Worm (Caenorhabditis elegans) whole organism, young adult: ENCODE data around the gene acr-12.

Experiments used
- D2030.7 ChIP-seq: fragments of 200-800 bp; sonication (Bioruptor generic); IDR thresholded peaks from 2 replicates; pipeline ENCODE4 v1.3.6; 2022; ENCODE audit warnings: missing genetic modification reagents, missing genetic modification characterization, missing compliant biosample characterization
- F10E7.11 ChIP-seq: sonication (generic microtip); optimal IDR thresholded peaks from 2 replicates; lab custom pipeline; 2017; ENCODE audit warnings: mild to moderate bottlenecking, missing genetic modification characterization, moderate library complexity, missing compliant biosample characterization
- F22D6.2 ChIP-seq: sonication (generic microtip); optimal IDR thresholded peaks from 2 replicates; lab custom pipeline; 2016; ENCODE audit warnings: mild to moderate bottlenecking, missing genetic modification characterization, missing compliant biosample characterization
- F37B4.10 ChIP-seq: fragments of 200-800 bp; sonication (Bioruptor generic); IDR thresholded peaks from 2 replicates; pipeline ENCODE4 v1.3.6; 2022; ENCODE audit warnings: missing genetic modification characterization, missing compliant biosample characterization
- F52B5.7 ChIP-seq: sonication (generic microtip); optimal IDR thresholded peaks from 2 replicates; lab custom pipeline; 2016; ENCODE audit warnings: mild to moderate bottlenecking, missing genetic modification characterization, missing compliant biosample characterization
- F57A8.1 ChIP-seq: fragments of 200-800 bp; sonication (Bioruptor generic); optimal IDR thresholded peaks from 2 replicates; lab custom pipeline; 2018; ENCODE audit warnings: mild to moderate bottlenecking, missing genetic modification characterization, moderate library complexity, missing compliant biosample characterization
- F57C9.4 ChIP-seq: sonication (generic microtip); optimal IDR thresholded peaks from 2 replicates; lab custom pipeline; 2017; ENCODE audit warnings: mild to moderate bottlenecking, missing genetic modification characterization, missing compliant biosample characterization
- T07F8.4 ChIP-seq: sonication (generic microtip); optimal IDR thresholded peaks from 2 replicates; lab custom pipeline; 2016; ENCODE audit warnings: mild to moderate bottlenecking, missing genetic modification characterization, moderate library complexity, missing compliant biosample characterization
- Y53F4B.3 ChIP-seq: fragments of 200-800 bp; sonication (Bioruptor generic); IDR thresholded peaks from 2 replicates; pipeline ENCODE4 v1.3.6; 2022; ENCODE audit warnings: missing genetic modification reagents, missing genetic modification characterization, missing compliant biosample characterization
- Y53G8AR.9 ChIP-seq: fragments of 200-800 bp; sonication (Bioruptor generic); conservative IDR thresholded peaks from 2 replicates; pipeline ENCODE4 v1.3.6; 2022; ENCODE audit warnings: missing genetic modification reagents, missing genetic modification characterization, missing compliant biosample characterization
- Y56A3A.18 ChIP-seq: fragments of 200-800 bp; sonication (Bioruptor generic); IDR thresholded peaks from 2 replicates; pipeline ENCODE4 v1.3.6; 2022; ENCODE audit warnings: missing genetic modification reagents, missing genetic modification characterization, missing compliant biosample characterization
- Y67H2A.10 ChIP-seq: fragments of 200-800 bp; sonication (Bioruptor generic); conservative IDR thresholded peaks from 2 replicates; pipeline ENCODE4 v1.3.6; 2022; ENCODE audit warnings: missing genetic modification reagents, missing genetic modification characterization, missing compliant biosample characterization
- ZK185.1 ChIP-seq: sonication (generic microtip); optimal IDR thresholded peaks from 2 replicates; lab custom pipeline; 2016; ENCODE audit warnings: mild to moderate bottlenecking, missing genetic modification characterization, missing compliant biosample characterization; ENCODE audit not compliant: poor library complexity, severe bottlenecking
- ama-1 ChIP-seq, 3 experiments: fragments of 150-350 bp in 1 of 3; sonication (generic microtip) in 2 of 3; optimal IDR thresholded peaks; 2 replicates each; lab custom pipeline; 2014 to 2018; ENCODE audit warnings: missing biosample characterization in 2 of 3, missing genetic modification characterization in 2 of 3, missing genetic modification reagents in 2 of 3
- aptf-3 ChIP-seq: fragments of 200-800 bp; sonication (Bioruptor generic); IDR thresholded peaks from 2 replicates; pipeline ENCODE4 v1.3.6; 2022; ENCODE audit warnings: missing genetic modification characterization, missing compliant biosample characterization
- athp-1 ChIP-seq: sonication (generic microtip); optimal IDR thresholded peaks from 2 replicates; lab custom pipeline; 2017; ENCODE audit warnings: mild to moderate bottlenecking, missing genetic modification characterization, missing compliant biosample characterization
- cebp-2 ChIP-seq: fragments of 200-800 bp; sonication (Bioruptor generic); IDR thresholded peaks from 2 replicates; pipeline ENCODE4 v1.3.6; 2022; ENCODE audit warnings: missing genetic modification characterization, missing compliant biosample characterization
- ceh-100 ChIP-seq: fragments of 200-800 bp; sonication (Bioruptor generic); IDR thresholded peaks from 2 replicates; pipeline ENCODE4 v1.3.6; 2022; ENCODE audit warnings: missing genetic modification reagents, missing genetic modification characterization, missing compliant biosample characterization
- ceh-40 ChIP-seq: fragments of 200-800 bp; sonication (Bioruptor generic); IDR thresholded peaks from 2 replicates; pipeline ENCODE4 v1.3.6; 2022; ENCODE audit warnings: missing genetic modification characterization, missing compliant biosample characterization
- die-1 ChIP-seq: sonication (generic microtip); optimal IDR thresholded peaks from 2 replicates; lab custom pipeline; 2016; ENCODE audit warnings: missing genotype, mild to moderate bottlenecking, missing genetic modification characterization, missing compliant biosample characterization
- dox-1 ChIP-seq: fragments of 200-800 bp; sonication (Bioruptor generic); IDR thresholded peaks from 2 replicates; pipeline ENCODE4 v1.3.6; 2022; ENCODE audit warnings: missing genetic modification reagents, missing genetic modification characterization, missing compliant biosample characterization
- dpl-1 ChIP-seq: fragments of 150-350 bp; optimal IDR thresholded peaks from 2 replicates; lab custom pipeline; 2014; ENCODE audit warnings: missing biosample characterization, missing genetic modification reagents, missing genetic modification characterization
- ekl-4 ChIP-seq: fragments of 200-800 bp; sonication (Bioruptor generic); IDR thresholded peaks from 2 replicates; pipeline ENCODE4 v1.3.6; 2022; ENCODE audit warnings: missing genetic modification reagents, missing genetic modification characterization, missing compliant biosample characterization
- ets-4 ChIP-seq: fragments of 200-800 bp; sonication (Bioruptor generic); optimal IDR thresholded peaks from 2 replicates; lab custom pipeline; 2018; ENCODE audit warnings: mild to moderate bottlenecking, missing genetic modification characterization, missing compliant biosample characterization
- gei-17 ChIP-seq: fragments of 200-800 bp; sonication (Bioruptor generic); optimal IDR thresholded peaks from 2 replicates; lab custom pipeline; 2018; ENCODE audit warnings: mild to moderate bottlenecking, missing genetic modification characterization, missing compliant biosample characterization
- him-1 ChIP-seq: sonication (generic microtip); optimal IDR thresholded peaks from 2 replicates; lab custom pipeline; 2016; ENCODE audit warnings: missing genotype, missing genetic modification reagents, missing genetic modification characterization, missing compliant biosample characterization
- hlh-12 ChIP-seq: sonication (generic microtip); optimal IDR thresholded peaks from 2 replicates; lab custom pipeline; 2016; ENCODE audit warnings: missing genetic modification characterization, missing compliant biosample characterization
- hmg-1.2 ChIP-seq: fragments of 200-800 bp; sonication (Bioruptor generic); IDR thresholded peaks from 2 replicates; pipeline ENCODE4 v1.3.6; 2022; ENCODE audit warnings: missing genetic modification reagents, missing genetic modification characterization, missing compliant biosample characterization
- lag-1 ChIP-seq: fragments of 200-800 bp; sonication (Bioruptor generic); IDR thresholded peaks from 2 replicates; pipeline ENCODE4 v1.3.6; 2022; ENCODE audit warnings: missing genetic modification reagents, missing genetic modification characterization, missing compliant biosample characterization
- let-526 ChIP-seq: fragments of 200-800 bp; sonication (Bioruptor generic); IDR thresholded peaks from 2 replicates; pipeline ENCODE4 v1.3.6; 2022; ENCODE audit warnings: missing genetic modification reagents, missing genetic modification characterization, missing compliant biosample characterization
- lin-40 ChIP-seq: sonication (generic microtip); optimal IDR thresholded peaks from 2 replicates; lab custom pipeline; 2016; ENCODE audit warnings: missing genetic modification characterization, mild to moderate bottlenecking, missing compliant biosample characterization, missing genotype, missing genetic modification reagents
- lsy-27 ChIP-seq: sonication (generic microtip); optimal IDR thresholded peaks from 2 replicates; lab custom pipeline; 2017; ENCODE audit warnings: missing genetic modification characterization, mild to moderate bottlenecking, missing compliant biosample characterization, antibody characterized with exemption, missing genotype, borderline replicate concordance; ENCODE audit not compliant: insufficient read depth
- mcd-1 ChIP-seq: fragments of 200-800 bp; sonication (Bioruptor generic); IDR thresholded peaks from 2 replicates; pipeline ENCODE4 v1.3.6; 2022; ENCODE audit warnings: missing genetic modification reagents, missing genetic modification characterization, missing compliant biosample characterization
- nhr-80 ChIP-seq: sonication (generic microtip); optimal IDR thresholded peaks from 2 replicates; lab custom pipeline; 2016; ENCODE audit warnings: missing genetic modification characterization, missing compliant biosample characterization
- nhr-90 ChIP-seq: sonication (generic microtip); optimal IDR thresholded peaks from 2 replicates; lab custom pipeline; 2016; ENCODE audit warnings: missing genotype, mild to moderate bottlenecking, missing genetic modification characterization, missing compliant biosample characterization
- pbrm-1 ChIP-seq: fragments of 200-800 bp; sonication (Bioruptor generic); IDR thresholded peaks from 2 replicates; pipeline ENCODE4 v1.3.6; 2022; ENCODE audit warnings: missing genetic modification reagents, missing genetic modification characterization, missing compliant biosample characterization
- pha-4 ChIP-seq: fragments of 150-350 bp; sonication (generic microtip); optimal IDR thresholded peaks from 2 replicates; lab custom pipeline; 2014; ENCODE audit warnings: missing biosample characterization, missing genetic modification reagents, missing genetic modification characterization
- rec-8 ChIP-seq, 2 experiments: sonication (generic microtip); optimal IDR thresholded peaks; 2 replicates each; lab custom pipeline; 2016; ENCODE audit warnings: mild to moderate bottlenecking in 2 of 2, missing genetic modification characterization in 2 of 2, missing genetic modification reagents in 2 of 2, missing genotype in 2 of 2, missing biosample characterization in 1 of 2, missing compliant biosample characterization in 1 of 2, moderate library complexity in 1 of 2
- snpc-1.1 ChIP-seq: sonication (generic microtip); optimal IDR thresholded peaks from 2 replicates; lab custom pipeline; 2017; ENCODE audit warnings: missing genetic modification characterization, mild to moderate bottlenecking, missing compliant biosample characterization, antibody characterized with exemption, moderate library complexity, missing genotype, missing genetic modification reagents; ENCODE audit not compliant: insufficient read depth
- snpc-1.3 ChIP-seq: sonication (generic microtip); optimal IDR thresholded peaks from 2 replicates; lab custom pipeline; 2017; ENCODE audit warnings: missing genetic modification characterization, mild to moderate bottlenecking, missing compliant biosample characterization, antibody characterized with exemption, moderate library complexity, missing genotype, missing genetic modification reagents; ENCODE audit not compliant: insufficient read depth
- snpc-3.4 ChIP-seq: sonication (generic microtip); optimal IDR thresholded peaks from 2 replicates; lab custom pipeline; 2017; ENCODE audit warnings: missing genetic modification characterization, mild to moderate bottlenecking, missing compliant biosample characterization, antibody characterized with exemption, moderate library complexity, missing genotype, missing genetic modification reagents
- unc-62 ChIP-seq: fragments of 150-350 bp; optimal IDR thresholded peaks from 2 replicates; lab custom pipeline; 2014; ENCODE audit warnings: missing biosample characterization, missing genetic modification reagents, missing genetic modification characterization
- zim-3 ChIP-seq: sonication (generic microtip); optimal IDR thresholded peaks from 2 replicates; lab custom pipeline; 2017; ENCODE audit warnings: mild to moderate bottlenecking, missing genetic modification characterization, moderate library complexity, missing compliant biosample characterization
- ztf-22 ChIP-seq: fragments of 200-800 bp; sonication (Bioruptor generic); optimal IDR thresholded peaks from 2 replicates; lab custom pipeline; 2018; ENCODE audit warnings: mild to moderate bottlenecking, missing genetic modification characterization, moderate library complexity, missing compliant biosample characterization
- ztf-26 ChIP-seq: sonication (generic microtip); optimal IDR thresholded peaks from 2 replicates; lab custom pipeline; 2017; ENCODE audit warnings: missing genetic modification characterization, missing compliant biosample characterization
- ztf-28 ChIP-seq: fragments of 200-800 bp; sonication (Bioruptor generic); IDR thresholded peaks from 2 replicates; pipeline ENCODE4 v1.3.6; 2022; ENCODE audit warnings: missing genetic modification reagents, missing genetic modification characterization, missing compliant biosample characterization
- ztf-3 ChIP-seq: fragments of 200-800 bp; sonication (Bioruptor generic); optimal IDR thresholded peaks from 2 replicates; lab custom pipeline; 2018; ENCODE audit warnings: mild to moderate bottlenecking, missing genetic modification characterization, missing compliant biosample characterization

The acr-12 gene

ce11 chrX:13511796-13512195 is 20.9 kb upstream of the acr-12 start (continued):
- TF ChIP-seq Y67H2A.10 (GFP tag; lab: Robert Waterston, UW): no peak; the same call in 1 of the 2 replicates
- no peak for TF ChIP-seq ets-4 (GFP tag; lab: Kevin White, UChicago)
- TF ChIP-seq T07F8.4 (tag; lab: Kevin White, UChicago): peak; percentile 40
- no peak for TF ChIP-seq lag-1 (GFP tag; lab: Robert Waterston, UW)
- peak; percentile 51 to 70 for TF ChIP-seq rec-8 (tag; optimal IDR thresholded peaks at IDR 0.05; lab: Kevin White, UChicago)
- TF ChIP-seq D2030.7: peak; percentile 77
- no peak for TF ChIP-seq ztf-22 (GFP tag; lab: Kevin White, UChicago)
- no peak for TF ChIP-seq ama-1 (optimal IDR thresholded peaks at IDR 0.05; lab: Kevin White, UChicago)
- TF ChIP-seq ama-1 (GFP tag; optimal IDR thresholded peaks at IDR 0.05; lab: Kevin White, UChicago): peak; percentile 53 to 59
- peak; percentile 92 for TF ChIP-seq nhr-90 (tag; lab: Kevin White, UChicago)
- TF ChIP-seq mcd-1 (GFP tag; lab: Robert Waterston, UW): peak; percentile 59
- TF ChIP-seq gei-17 (GFP tag; lab: Kevin White, UChicago): peak; percentile 59
- peak; percentile 88 for TF ChIP-seq ZK185.1 (tag; lab: Kevin White, UChicago)
- no peak for TF ChIP-seq ekl-4 (GFP tag; lab: Robert Waterston, UW)
- no peak for TF ChIP-seq lsy-27
- TF ChIP-seq snpc-1.1 (tag; lab: Kevin White, UChicago): peak; percentile 19
- peak; percentile 25 for TF ChIP-seq nhr-80 (tag; lab: Kevin White, UChicago)
- TF ChIP-seq cebp-2: peak; percentile 93
- 0 out of 2 replicates have a peak, but pooled peaks have one; percentile 26 for TF ChIP-seq ceh-100
- peak; percentile 89 for TF ChIP-seq die-1
- no peak for TF ChIP-seq dpl-1
- TF ChIP-seq ztf-26 (tag; lab: Kevin White, UChicago): peak; percentile 62
- TF ChIP-seq Y56A3A.18 (GFP tag; lab: Robert Waterston, UW): peak; percentile 95
- peak; percentile 35 for TF ChIP-seq F10E7.11 (tag; lab: Kevin White, UChicago)
- 0 out of 2 replicates have a peak, but pooled peaks have one; percentile 42 for TF ChIP-seq aptf-3 (GFP tag; lab: Robert Waterston, UW)
- peak; percentile 88 for TF ChIP-seq pbrm-1 (GFP tag; lab: Robert Waterston, UW)
- peak; percentile 2 for TF ChIP-seq F57A8.1
- peak; percentile 92 for TF ChIP-seq him-1
- peak; percentile 86 for TF ChIP-seq dox-1 (GFP tag; lab: Robert Waterston, UW)
- TF ChIP-seq ceh-40: peak; percentile 65; the same call in 1 of the 2 replicates
- peak; percentile 73 for TF ChIP-seq snpc-3.4
- TF ChIP-seq F37B4.10: no peak
- peak; percentile 62 for TF ChIP-seq Y53G8AR.9 (GFP tag; lab: Robert Waterston, UW)
- no peak for TF ChIP-seq let-526 (GFP tag; lab: Robert Waterston, UW)
- peak; percentile 80 for TF ChIP-seq lin-40 (tag; lab: Kevin White, UChicago)
- TF ChIP-seq F52B5.7 (tag; lab: Kevin White, UChicago): peak; percentile 9
- TF ChIP-seq hmg-1.2 (GFP tag; lab: Robert Waterston, UW): peak; percentile 71
- peak; percentile 62 for TF ChIP-seq snpc-1.3
- peak; percentile 54 for TF ChIP-seq hlh-12
- TF ChIP-seq unc-62 (GFP tag; lab: Kevin White, UChicago): no peak
- peak; percentile 65; the same call in 1 of the 2 replicates for TF ChIP-seq Y53F4B.3
- TF ChIP-seq F22D6.2: peak; percentile 4
- TF ChIP-seq F57C9.4 (tag; lab: Kevin White, UChicago): no peak
- no peak for TF ChIP-seq ztf-3 (GFP tag; lab: Kevin White, UChicago)
- TF ChIP-seq ztf-28 (GFP tag; lab: Robert Waterston, UW): 0 out of 2 replicates have a peak, but pooled peaks have one; percentile 48
- peak; percentile 53 for TF ChIP-seq athp-1 (tag; lab: Kevin White, UChicago)
- TF ChIP-seq pha-4 (tag; lab: Kevin White, UChicago): no peak
- peak; percentile 34 for TF ChIP-seq zim-3 (tag; lab: Kevin White, UChicago)
